Worm (Caenorhabditis elegans) whole organism, L4/young adult: ENCODE data around the gene hpo-7.

ENCODE experiments used
- W03F9.2 ChIP-seq: fragments of 150-350 bp; optimal IDR thresholded peaks from 2 replicates; lab custom pipeline; 2014; ENCODE audit warnings: missing biosample characterization, missing genetic modification characterization
- dao-5 ChIP-seq: sonication (generic microtip); optimal IDR thresholded peaks from 2 replicates; lab custom pipeline; 2016; ENCODE audit warnings: missing genotype, missing genetic modification characterization, moderate library complexity, missing compliant biosample characterization
- him-1 ChIP-seq: sonication (generic microtip); optimal IDR thresholded peaks from 2 replicates; lab custom pipeline; 2016; ENCODE audit warnings: missing genotype, missing genetic modification reagents, missing genetic modification characterization, missing compliant biosample characterization

DNA sequence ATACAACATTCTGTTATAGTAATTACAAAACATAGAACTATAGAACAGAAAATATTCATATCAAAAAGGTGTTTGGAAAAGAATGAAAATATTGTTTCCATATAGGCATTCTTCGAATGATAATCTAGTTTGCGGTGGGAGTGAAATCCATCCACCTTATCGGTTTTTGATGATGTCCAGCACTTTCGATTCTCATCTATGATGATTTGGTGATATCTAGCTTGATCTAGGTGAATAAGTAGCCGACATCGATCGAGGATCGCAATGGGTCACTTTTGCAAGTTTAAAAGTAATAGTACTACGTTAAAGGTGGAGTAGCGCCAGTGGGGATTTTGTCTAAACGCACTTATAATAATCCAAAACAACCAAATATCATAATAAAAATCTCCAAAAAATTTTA, 22.6 kb downstream of the hpo-7 start, which contains the start of gene R52.6:
- TF ChIP-seq dao-5 (tag; lab: Kevin White, UChicago) (no peak), W03F9.2 (tag; lab: Kevin White, UChicago) (no peak), him-1 (tag; lab: Kevin White, UChicago) (no peak)
